Fruit fly (Drosophila melanogaster) whole organism, pupa: ENCODE data around the gene Kal1.
A peak's percentile ranks its signal among the peaks of the same experiment; 100 is the strongest.

Experiments
- CG10348 ChIP-seq: fragments of 200-800 bp; sonication (Bioruptor generic); IDR thresholded peaks from 2 replicates; pipeline ENCODE4 v1.3.6; 2022; ENCODE audit warnings: missing biosample characterization, missing genetic modification characterization
- CG12605 ChIP-seq: fragments of 200-800 bp; sonication (Bioruptor generic); IDR thresholded peaks from 2 replicates; pipeline ENCODE4 v1.3.6; 2022; ENCODE audit warnings: missing biosample characterization, missing genetic modification characterization
- CG13204 ChIP-seq: fragments of 200-800 bp; sonication (Bioruptor generic); optimal IDR thresholded peaks from 2 replicates; lab custom pipeline; 2018; ENCODE audit warnings: missing biosample characterization, mild to moderate bottlenecking, missing genetic modification characterization, moderate library complexity
- CG32121 ChIP-seq: fragments of 200-800 bp; sonication (Bioruptor generic); IDR thresholded peaks from 2 replicates; pipeline ENCODE4 v1.3.6; 2022; ENCODE audit warnings: missing biosample characterization, missing genetic modification characterization
- CG8159 ChIP-seq: fragments of 200-800 bp; sonication (Bioruptor generic); optimal IDR thresholded peaks from 3 replicates; lab custom pipeline; 2018; ENCODE audit warnings: missing biosample characterization, mild to moderate bottlenecking, missing genetic modification characterization, moderate library complexity
- CG8301 ChIP-seq: fragments of 200-800 bp; sonication (Bioruptor generic); optimal IDR thresholded peaks from 2 replicates; lab custom pipeline; 2018; ENCODE audit warnings: missing biosample characterization, mild to moderate bottlenecking, missing genetic modification characterization
- CG9948 ChIP-seq: fragments of 200-800 bp; sonication (Bioruptor generic); optimal IDR thresholded peaks from 2 replicates; lab custom pipeline; 2018; ENCODE audit warnings: missing biosample characterization, mild to moderate bottlenecking, missing genetic modification characterization, moderate library complexity
- EcR ChIP-seq: fragments of 200-800 bp; sonication (Bioruptor generic); optimal IDR thresholded peaks from 3 replicates; lab custom pipeline; 2019; ENCODE audit warnings: missing biosample characterization, missing genetic modification characterization, mild to moderate bottlenecking, moderate library complexity, missing genetic modification reagents
- Pif1A ChIP-seq: fragments of 200-800 bp; sonication (Bioruptor generic); optimal IDR thresholded peaks from 3 replicates; lab custom pipeline; 2016; ENCODE audit warnings: missing biosample characterization, missing genetic modification characterization
- Snoo ChIP-seq: fragments of 200-800 bp; sonication (Bioruptor generic); optimal IDR thresholded peaks from 3 replicates; lab custom pipeline; 2017; ENCODE audit warnings: missing biosample characterization, mild to moderate bottlenecking, missing genetic modification characterization, inconsistent platforms

- no peak for TF ChIP-seq CG13204 (GFP tag; lab: Kevin White, UChicago)
- TF ChIP-seq CG9948: no peak
- TF ChIP-seq EcR (GFP tag; lab: Kevin White, UChicago): peak; percentile 15
- TF ChIP-seq CG8301: no peak
- no peak for TF ChIP-seq CG12605 (GFP tag; lab: Robert Waterston, UW)
- no peak for TF ChIP-seq CG10348 (GFP tag; lab: Robert Waterston, UW)
- no peak for TF ChIP-seq CG32121 (GFP tag; lab: Robert Waterston, UW)
- TF ChIP-seq CG8159: peak; percentile 12
- TF ChIP-seq Snoo: peak; percentile 22
- TF ChIP-seq Pif1A: no peak
Observed at dm6 chr3R:24105312-24105902, 35.8 kb upstream of the Kal1 start, which contains the start of gene Syx1A.
